Worm (Caenorhabditis elegans): Measurements from ENCODE around the gene cux-7.

DNA sequence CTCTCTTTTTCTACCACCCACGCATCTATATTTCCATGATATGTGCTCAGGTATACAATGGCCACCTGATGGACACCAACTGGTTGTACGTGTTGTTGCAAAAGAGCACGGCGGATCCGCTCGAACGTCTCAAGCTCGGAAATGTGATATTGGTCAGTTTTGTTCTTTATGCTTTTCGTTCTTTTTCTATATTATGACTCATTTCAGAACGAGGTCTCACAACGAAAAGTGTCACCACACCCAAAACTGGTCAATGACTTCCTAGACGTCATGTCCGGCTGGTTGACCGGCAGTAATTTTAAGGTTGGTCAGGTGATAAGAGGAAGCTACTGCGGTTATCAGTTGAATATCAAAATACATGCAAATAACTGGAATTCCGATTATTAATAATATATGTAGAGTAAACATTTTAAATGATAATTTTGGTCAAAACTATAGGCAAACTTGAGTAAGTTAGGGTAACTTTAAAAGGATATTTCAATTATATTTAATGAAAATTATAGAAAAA, 12.5 kb downstream of the cux-7 start, which contains the start of gene cls-1:
- TF ChIP-seq nhr-237 (tag; optimal IDR thresholded peaks at IDR 0.05): no peak
- TF ChIP-seq unc-62 (GFP tag; optimal IDR thresholded peaks at IDR 0.05): no peak
- no peak for TF ChIP-seq unc-55 (GFP tag; optimal IDR thresholded peaks at IDR 0.05)
- no peak for TF ChIP-seq blmp-1 (tag; optimal IDR thresholded peaks at IDR 0.05; ENCODE audit: insufficient read depth)
- TF ChIP-seq Y55F3AM.14 (GFP tag; optimal IDR thresholded peaks at IDR 0.05): no peak
- TF ChIP-seq nhr-12 (tag; optimal IDR thresholded peaks at IDR 0.05): no peak
- no peak for TF ChIP-seq nhr-77 (tag; optimal IDR thresholded peaks at IDR 0.05)
- no peak for TF ChIP-seq ztf-11 (tag; optimal IDR thresholded peaks at IDR 0.05)
- no peak for TF ChIP-seq mdl-1 (tag; optimal IDR thresholded peaks at IDR 0.05)

Data from whole organism, L2 larva.